Fruit fly (Drosophila melanogaster): ENCODE measurements around the gene CG15211.
A peak's percentile ranks its signal among the peaks of the same experiment; 100 is the strongest.

CG15211 gene

DNA sequence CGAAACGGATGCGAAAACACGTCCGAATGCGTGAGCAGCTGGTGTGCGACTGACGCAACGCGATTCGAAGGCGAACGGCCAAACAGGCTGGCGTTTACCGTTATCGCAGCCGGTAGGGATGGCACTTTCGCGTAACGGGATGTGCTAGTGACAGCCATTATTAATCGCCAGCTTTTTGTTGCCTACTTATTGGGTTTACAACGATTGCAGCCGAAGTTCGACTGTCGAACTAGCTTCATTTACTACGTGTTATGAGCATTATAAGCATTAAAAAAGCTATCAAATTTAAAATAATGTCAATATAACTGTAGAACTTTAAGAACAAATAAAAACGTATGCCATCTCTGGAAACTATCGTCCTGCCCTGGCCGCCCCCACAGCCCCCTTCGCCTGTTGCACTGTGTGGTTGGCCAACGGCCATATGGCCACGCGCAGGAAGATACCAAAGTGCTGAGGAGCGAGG lies 14.7 kb upstream of the CG15211 start, which contains the start of gene Rph:
Gene Rph (minus strand): TSS at position 51 of the 463 bp plus-strand sequence.
- TF ChIP-seq nerfin-2 (GFP tag; IDR thresholded peaks at IDR 0.05; ENCODE audit: partially characterized antibody) (no peak), CG7556 (GFP tag; optimal IDR thresholded peaks at IDR 0.05) (peak; percentile 13), CG12659 (GFP tag; optimal IDR thresholded peaks at IDR 0.05) (peak; percentile 18), HHEX (GFP tag; optimal IDR thresholded peaks at IDR 0.05) (no peak), Rx (GFP tag; IDR thresholded peaks at IDR 0.05) (no peak), tll (GFP tag; optimal IDR thresholded peaks at IDR 0.05) (no peak), CG14050 (GFP tag; IDR thresholded peaks at IDR 0.05) (no peak), CG34422 (GFP tag; IDR thresholded peaks at IDR 0.05) (no peak), sr (GFP tag; IDR thresholded peaks at IDR 0.05) (no peak), cwo (GFP tag; optimal IDR thresholded peaks at IDR 0.05) (peak; percentile 27), CG10147 (GFP tag; optimal IDR thresholded peaks at IDR 0.05) (peak; percentile 31), abd-A (tag; optimal IDR thresholded peaks at IDR 0.05) (peak; percentile 32), CG11504 (tag; optimal IDR thresholded peaks at IDR 0.05) (peak; percentile 22), vvl (GFP tag; IDR thresholded peaks at IDR 0.05) (no peak), CG7987 (GFP tag; optimal IDR thresholded peaks at IDR 0.05) (no peak), chm (GFP tag; IDR thresholded peaks at IDR 0.05) (no peak), Nf-YC (tag; optimal IDR thresholded peaks at IDR 0.05) (peak; percentile 9), inv (GFP tag; IDR thresholded peaks at IDR 0.05; ENCODE audit: partially characterized antibody) (peak; percentile 42; the same call in 1 of the 2 replicates), nerfin-1 (tag; optimal IDR thresholded peaks at IDR 0.05) (no peak), lilli (GFP tag; optimal IDR thresholded peaks at IDR 0.05) (peak; percentile 13), Atf6 (GFP tag; IDR thresholded peaks at IDR 0.05) (0 out of 2 replicates have a peak, but pooled peaks have one; percentile 42), zfh2 (GFP tag; optimal IDR thresholded peaks at IDR 0.05) (peak; percentile 27), crc (GFP tag; optimal IDR thresholded peaks at IDR 0.05) (no peak), zfh1 (GFP tag; IDR thresholded peaks at IDR 0.05) (no peak), Pdp1 (GFP tag; optimal IDR thresholded peaks at IDR 0.05) (peak in 1 of 2 experiments; percentile 30), twi (tag; optimal IDR thresholded peaks at IDR 0.05) (no peak), CG6791 (GFP tag; IDR thresholded peaks at IDR 0.05; ENCODE audit: partially characterized antibody) (no peak), eyg (GFP tag; optimal IDR thresholded peaks at IDR 0.05) (no peak), CG5953 (GFP tag; IDR thresholded peaks at IDR 0.05) (no peak), CG31224 (GFP tag; IDR thresholded peaks at IDR 0.05) (no peak), sc (optimal IDR thresholded peaks at IDR 0.05) (no peak), sc (GFP tag; optimal IDR thresholded peaks at IDR 0.05) (no peak), CG15479 (GFP tag; optimal IDR thresholded peaks at IDR 0.05) (no peak), Dfd (GFP tag; optimal IDR thresholded peaks at IDR 0.05) (no peak), knrl (GFP tag; IDR thresholded peaks at IDR 0.05; ENCODE audit: partially characterized antibody) (peak; percentile 53; the same call in 2 of the 3 replicates), CG5180 (GFP tag; optimal IDR thresholded peaks at IDR 0.05) (no peak), CG16779 (GFP tag; IDR thresholded peaks at IDR 0.05) (no peak), CG6272 (GFP tag; IDR thresholded peaks at IDR 0.05) (0 out of 2 replicates have a peak, but pooled peaks have one; percentile 8), NC2α (GFP tag; optimal IDR thresholded peaks at IDR 0.05) (no peak), CG9215 (GFP tag; IDR thresholded peaks at IDR 0.05) (peak; percentile 39; the same call in 1 of the 2 replicates), amos (GFP tag; IDR thresholded peaks at IDR 0.05; ENCODE audit: partially characterized antibody) (peak; percentile 36; the same call in 1 of the 2 replicates), NfI (GFP tag; optimal IDR thresholded peaks at IDR 0.05) (no peak), CG7745 (tag; optimal IDR thresholded peaks at IDR 0.05) (no peak), CG17612 (GFP tag; IDR thresholded peaks at IDR 0.05) (no peak), H2.0 (GFP tag; IDR thresholded peaks at IDR 0.05) (no peak), fru (optimal IDR thresholded peaks at IDR 0.05) (no peak), CG1529 (GFP tag; optimal IDR thresholded peaks at IDR 0.05) (no peak), kay (GFP tag; optimal IDR thresholded peaks at IDR 0.05) (no peak), Lpt (GFP tag; optimal IDR thresholded peaks at IDR 0.05) (no peak), so (GFP tag; IDR thresholded peaks at IDR 0.05) (no peak), bab2 (GFP tag; optimal IDR thresholded peaks at IDR 0.05) (peak; percentile 1)
